Worm (Caenorhabditis elegans) whole organism, early embryonic: ENCODE measurements around the gene afmd-1.

Experiments
- F13C5.2 ChIP-seq: sonication (generic microtip); optimal IDR thresholded peaks from 2 replicates; lab custom pipeline; 2017; ENCODE audit warnings: mild to moderate bottlenecking, missing genetic modification characterization, inconsistent platforms, missing compliant biosample characterization
- aly-1 ChIP-seq: sonication (generic microtip); optimal IDR thresholded peaks from 2 replicates; lab custom pipeline; 2016; ENCODE audit warnings: missing genetic modification characterization, missing compliant biosample characterization
- ama-1 ChIP-seq: fragments of 150-350 bp; optimal IDR thresholded peaks from 2 replicates; lab custom pipeline; 2014
- ceh-13 ChIP-seq: fragments of 200-800 bp; sonication (Bioruptor generic); optimal IDR thresholded peaks from 2 replicates; lab custom pipeline; 2018; ENCODE audit warnings: mild to moderate bottlenecking, missing genetic modification characterization, missing compliant biosample characterization
- ceh-36 ChIP-seq: sonication (generic microtip); optimal IDR thresholded peaks from 2 replicates; lab custom pipeline; 2016; ENCODE audit warnings: missing genetic modification characterization, inconsistent platforms, missing compliant biosample characterization
- ets-7 ChIP-seq: sonication (generic microtip); optimal IDR thresholded peaks from 2 replicates; lab custom pipeline; 2016; ENCODE audit warnings: missing genotype, missing genetic modification characterization, missing compliant biosample characterization
- flt-1 ChIP-seq: fragments of 200-800 bp; sonication (Bioruptor generic); IDR thresholded peaks from 2 replicates; pipeline ENCODE4 v1.3.6; 2022; ENCODE audit warnings: missing genetic modification characterization, missing compliant biosample characterization
- hmbx-1 ChIP-seq: sonication (generic microtip); optimal IDR thresholded peaks from 2 replicates; lab custom pipeline; 2016; ENCODE audit warnings: mild to moderate bottlenecking, missing genetic modification characterization, missing compliant biosample characterization
- hnd-1 ChIP-seq: sonication (generic microtip); optimal IDR thresholded peaks from 2 replicates; lab custom pipeline; 2016; ENCODE audit warnings: missing genetic modification characterization, missing compliant biosample characterization
- pes-1 ChIP-seq: fragments of 200-800 bp; sonication (Bioruptor generic); IDR thresholded peaks from 2 replicates; pipeline ENCODE4 v1.3.6; 2022; ENCODE audit warnings: missing genetic modification reagents, missing genetic modification characterization, missing compliant biosample characterization
- scrt-1 ChIP-seq: fragments of 200-800 bp; sonication (Bioruptor generic); IDR thresholded peaks from 2 replicates; pipeline ENCODE4 v1.3.6; 2022; ENCODE audit warnings: missing genetic modification characterization, missing compliant biosample characterization
- sea-1 ChIP-seq: fragments of 200-800 bp; sonication (Bioruptor generic); conservative IDR thresholded peaks from 2 replicates; pipeline ENCODE4 v1.3.6; 2022; ENCODE audit warnings: missing genetic modification characterization, missing compliant biosample characterization
- tbx-11 ChIP-seq: fragments of 200-800 bp; sonication (Bioruptor generic); IDR thresholded peaks from 2 replicates; pipeline ENCODE4 v1.3.6; 2022; ENCODE audit warnings: missing genetic modification characterization, missing compliant biosample characterization
- tra-4 ChIP-seq: sonication (generic microtip); optimal IDR thresholded peaks from 2 replicates; lab custom pipeline; 2017; ENCODE audit warnings: missing genetic modification characterization, missing compliant biosample characterization

- TF ChIP-seq hmbx-1 (tag; lab: Kevin White, UChicago) (no peak), scrt-1 (GFP tag; lab: Robert Waterston, UW) (no peak), aly-1 (no peak), ama-1 (lab: Kevin White, UChicago) (no peak), pes-1 (no peak), hnd-1 (tag; lab: Kevin White, UChicago) (no peak), ceh-36 (tag; lab: Kevin White, UChicago) (no peak), tbx-11 (no peak), tra-4 (tag; lab: Kevin White, UChicago) (no peak), ets-7 (tag; lab: Kevin White, UChicago) (no peak), F13C5.2 (tag; lab: Kevin White, UChicago) (no peak), ceh-13 (no peak), flt-1 (GFP tag; lab: Robert Waterston, UW) (no peak), sea-1 (GFP tag; lab: Robert Waterston, UW) (no peak)
Measured at ce11 chrIV:7245592-7245991, 1.6 kb downstream of the afmd-1 start.
